Fruit fly (Drosophila melanogaster): ENCODE results near the gene CG4461.

- TF ChIP-seq CG14655 (GFP tag; optimal IDR thresholded peaks at IDR 0.05) (no peak), Pif1A (GFP tag; optimal IDR thresholded peaks at IDR 0.05) (no peak), gl (tag; optimal IDR thresholded peaks at IDR 0.05) (no peak)
Measured at dm6 chr3L:9349314-9349733, 25.9 kb upstream of the CG4461 start, which contains the start of gene PGRP-LF.
